Fruit fly (Drosophila melanogaster) whole organism, prepupa: Measurements from ENCODE around the gene CG15262.
A peak's percentile ranks its signal among the peaks of the same experiment; 100 is the strongest.

Experiments used
- CG10669 ChIP-seq: fragments of 200-800 bp; sonication (Bioruptor generic); optimal IDR thresholded peaks from 3 replicates; lab custom pipeline; 2018; ENCODE audit warnings: missing biosample characterization, mild to moderate bottlenecking, missing genetic modification characterization, moderate library complexity
- CG11294 ChIP-seq: fragments of 200-800 bp; sonication (Bioruptor generic); IDR thresholded peaks from 2 replicates; pipeline ENCODE4 v1.3.6; 2022; ENCODE audit warnings: missing biosample characterization, missing genetic modification characterization
- CG11762 ChIP-seq: fragments of 200-800 bp; sonication (Bioruptor generic); optimal IDR thresholded peaks from 3 replicates; lab custom pipeline; 2016; ENCODE audit warnings: missing biosample characterization, missing genetic modification characterization; ENCODE audit not compliant: insufficient read depth
- CG11902 ChIP-seq: fragments of 200-800 bp; sonication (Bioruptor generic); optimal IDR thresholded peaks from 3 replicates; lab custom pipeline; 2016; ENCODE audit warnings: missing biosample characterization, missing genetic modification characterization
- CG15336 ChIP-seq: fragments of 200-800 bp; sonication (Bioruptor generic); IDR thresholded peaks from 2 replicates; pipeline ENCODE4 v1.3.6; 2022; ENCODE audit warnings: missing biosample characterization, missing genetic modification characterization
- CG1621 ChIP-seq: fragments of 200-800 bp; sonication (Bioruptor generic); optimal IDR thresholded peaks from 3 replicates; lab custom pipeline; 2018; ENCODE audit warnings: missing biosample characterization, mild to moderate bottlenecking, missing genetic modification characterization
- CG16779 ChIP-seq: fragments of 200-800 bp; sonication (Bioruptor generic); optimal IDR thresholded peaks from 3 replicates; lab custom pipeline; 2017; ENCODE audit warnings: missing biosample characterization, mild to moderate bottlenecking, missing genetic modification characterization
- CG3032 ChIP-seq: fragments of 200-800 bp; optimal IDR thresholded peaks from 2 replicates; lab custom pipeline; 2019; ENCODE audit warnings: missing biosample characterization, mild to moderate bottlenecking, missing genetic modification characterization, moderate library complexity
- CG31627 ChIP-seq: fragments of 200-800 bp; sonication (Bioruptor generic); optimal IDR thresholded peaks from 3 replicates; lab custom pipeline; 2016; ENCODE audit warnings: missing biosample characterization, missing genetic modification characterization
- CG32006 ChIP-seq: fragments of 200-800 bp; sonication (Bioruptor generic); optimal IDR thresholded peaks from 3 replicates; lab custom pipeline; 2017; ENCODE audit warnings: missing biosample characterization, mild to moderate bottlenecking, missing genetic modification characterization
- CG3919 ChIP-seq: fragments of 200-800 bp; sonication (Bioruptor generic); optimal IDR thresholded peaks from 3 replicates; lab custom pipeline; 2016; ENCODE audit warnings: missing biosample characterization, missing genetic modification characterization
- CG6163 ChIP-seq: fragments of 200-800 bp; sonication (Bioruptor generic); IDR thresholded peaks from 3 replicates; pipeline ENCODE4 v1.3.6; 2022; ENCODE audit warnings: missing biosample characterization, missing genetic modification characterization
- CG6792 ChIP-seq: fragments of 200-800 bp; sonication (Bioruptor generic); optimal IDR thresholded peaks from 3 replicates; lab custom pipeline; 2016; ENCODE audit warnings: missing biosample characterization, missing genetic modification characterization
- CG6808 ChIP-seq: fragments of 200-800 bp; sonication (Bioruptor generic); optimal IDR thresholded peaks from 3 replicates; lab custom pipeline; 2017; ENCODE audit warnings: missing biosample characterization, missing genetic modification characterization, mild to moderate bottlenecking, moderate library complexity, missing genetic modification reagents
- CG6854 ChIP-seq: fragments of 200-800 bp; sonication (Bioruptor generic); optimal IDR thresholded peaks from 2 replicates; lab custom pipeline; 2017; ENCODE audit warnings: missing biosample characterization, mild to moderate bottlenecking, missing genetic modification characterization
- CG8119 ChIP-seq: fragments of 200-800 bp; sonication (Bioruptor generic); IDR thresholded peaks from 3 replicates; pipeline ENCODE4 v1.3.6; 2022; ENCODE audit warnings: missing biosample characterization, missing genetic modification characterization
- CG8319 ChIP-seq: fragments of 200-800 bp; sonication (Bioruptor generic); optimal IDR thresholded peaks from 3 replicates; lab custom pipeline; 2016; ENCODE audit warnings: missing biosample characterization, missing genetic modification characterization
- CG8632 ChIP-seq: fragments of 200-800 bp; sonication (Bioruptor generic); optimal IDR thresholded peaks from 3 replicates; lab custom pipeline; 2016; ENCODE audit warnings: missing biosample characterization, missing genetic modification characterization
- CG9139 ChIP-seq: fragments of 200-800 bp; sonication (Bioruptor generic); optimal IDR thresholded peaks from 3 replicates; lab custom pipeline; 2017; ENCODE audit warnings: missing biosample characterization, mild to moderate bottlenecking, missing genetic modification characterization
- Eip78C ChIP-seq: fragments of 200-800 bp; sonication (Bioruptor generic); peaks from one replicate; lab custom pipeline; 2016; ENCODE audit warnings: missing biosample characterization, missing genetic modification characterization
- Eip93F ChIP-seq: fragments of 200-800 bp; sonication (Bioruptor generic); optimal IDR thresholded peaks from 2 replicates; lab custom pipeline; 2016; ENCODE audit warnings: missing biosample characterization, mild to moderate bottlenecking, missing genetic modification characterization
- Ets21C ChIP-seq: fragments of 200-800 bp; sonication (Bioruptor generic); optimal IDR thresholded peaks from 3 replicates; lab custom pipeline; 2016; ENCODE audit warnings: missing biosample characterization, missing genetic modification characterization
- Ets96B ChIP-seq: fragments of 200-800 bp; optimal IDR thresholded peaks from 2 replicates; lab custom pipeline; 2019; ENCODE audit warnings: missing biosample characterization, mild to moderate bottlenecking, missing genetic modification characterization, moderate library complexity
- Gug ChIP-seq: fragments of 200-800 bp; sonication (Bioruptor generic); IDR thresholded peaks from 2 replicates; pipeline ENCODE4 v1.3.6; 2022; ENCODE audit warnings: missing biosample characterization, missing genetic modification characterization
- Hr38 ChIP-seq: sonication (Bioruptor generic); optimal IDR thresholded peaks from 2 replicates; lab custom pipeline; 2016; ENCODE audit warnings: missing biosample characterization, missing genetic modification characterization
- Hr39 ChIP-seq: fragments of 200-800 bp; sonication (Bioruptor generic); optimal IDR thresholded peaks from 2 replicates; lab custom pipeline; 2016; ENCODE audit warnings: missing biosample characterization, missing genetic modification characterization
- Hr4 ChIP-seq: fragments of 200-800 bp; sonication (Bioruptor generic); optimal IDR thresholded peaks from 3 replicates; lab custom pipeline; 2016; ENCODE audit warnings: missing biosample characterization, missing genetic modification characterization
- Lpt ChIP-seq: fragments of 200-800 bp; sonication (Bioruptor generic); optimal IDR thresholded peaks from 3 replicates; lab custom pipeline; 2016; ENCODE audit warnings: missing biosample characterization, missing genetic modification characterization
- Met ChIP-seq: fragments of 200-800 bp; sonication (Bioruptor generic); optimal IDR thresholded peaks from 3 replicates; lab custom pipeline; 2016; ENCODE audit warnings: missing biosample characterization, missing genetic modification characterization
- OdsH ChIP-seq: fragments of 200-800 bp; sonication (Bioruptor generic); optimal IDR thresholded peaks from 3 replicates; lab custom pipeline; 2016; ENCODE audit warnings: missing biosample characterization, missing genetic modification characterization
- Smox ChIP-seq: fragments of 200-800 bp; sonication (Bioruptor generic); optimal IDR thresholded peaks from 3 replicates; lab custom pipeline; 2016; ENCODE audit warnings: missing biosample characterization, missing genetic modification characterization
- Sox102F ChIP-seq: fragments of 200-800 bp; sonication (Bioruptor generic); optimal IDR thresholded peaks from 2 replicates; lab custom pipeline; 2016; ENCODE audit warnings: missing biosample characterization, mild to moderate bottlenecking, missing genetic modification characterization
- Sox14 ChIP-seq: fragments of 200-800 bp; sonication (Bioruptor generic); optimal IDR thresholded peaks from 3 replicates; lab custom pipeline; 2016; ENCODE audit warnings: missing biosample characterization, missing genetic modification characterization
- achi ChIP-seq: fragments of 200-800 bp; sonication (Bioruptor generic); optimal IDR thresholded peaks from 3 replicates; lab custom pipeline; 2016; ENCODE audit warnings: missing biosample characterization, missing genetic modification characterization
- acj6 ChIP-seq: fragments of 200-800 bp; sonication (Bioruptor generic); optimal IDR thresholded peaks from 3 replicates; lab custom pipeline; 2016; ENCODE audit warnings: missing biosample characterization, missing genetic modification characterization
- cyc ChIP-seq: fragments of 200-800 bp; sonication (Bioruptor generic); optimal IDR thresholded peaks from 3 replicates; lab custom pipeline; 2016; ENCODE audit warnings: missing biosample characterization, missing genetic modification characterization
- dac ChIP-seq: fragments of 200-800 bp; sonication (Bioruptor generic); optimal IDR thresholded peaks from 2 replicates; lab custom pipeline; 2017; ENCODE audit warnings: missing biosample characterization, mild to moderate bottlenecking, missing genetic modification characterization
- eg ChIP-seq: fragments of 200-800 bp; sonication (Bioruptor generic); IDR thresholded peaks from 3 replicates; pipeline ENCODE4 v1.3.6; 2022; ENCODE audit warnings: missing biosample characterization, missing genetic modification characterization
- esn ChIP-seq: fragments of 200-800 bp; sonication (Bioruptor generic); optimal IDR thresholded peaks from 2 replicates; lab custom pipeline; 2016; ENCODE audit warnings: missing biosample characterization, mild to moderate bottlenecking, missing genetic modification characterization, moderate library complexity
- fd59A ChIP-seq: fragments of 200-800 bp; sonication (Bioruptor generic); optimal IDR thresholded peaks from 2 replicates; lab custom pipeline; 2017; ENCODE audit warnings: missing biosample characterization, mild to moderate bottlenecking, missing genetic modification characterization, missing genetic modification reagents
- fd85E ChIP-seq: fragments of 200-800 bp; sonication (Bioruptor generic); optimal IDR thresholded peaks from 3 replicates; lab custom pipeline; 2016; ENCODE audit warnings: missing biosample characterization, missing genetic modification characterization
- fkh ChIP-seq: fragments of 200-800 bp; sonication (Bioruptor generic); optimal IDR thresholded peaks from 3 replicates; lab custom pipeline; 2017; ENCODE audit warnings: missing biosample characterization, mild to moderate bottlenecking, missing genetic modification characterization, moderate library complexity
- lz ChIP-seq: fragments of 200-800 bp; sonication (Bioruptor generic); optimal IDR thresholded peaks from 3 replicates; lab custom pipeline; 2016; ENCODE audit warnings: missing biosample characterization, missing genetic modification characterization
- net ChIP-seq: fragments of 200-800 bp; sonication (Bioruptor generic); optimal IDR thresholded peaks from 3 replicates; lab custom pipeline; 2016; ENCODE audit warnings: missing biosample characterization, missing genetic modification characterization
- pdm3 ChIP-seq: fragments of 200-800 bp; sonication (Bioruptor generic); optimal IDR thresholded peaks from 3 replicates; lab custom pipeline; 2016; ENCODE audit warnings: missing biosample characterization, missing genetic modification characterization
- salr ChIP-seq, 2 experiments: fragments of 200-800 bp; sonication (Bioruptor generic); optimal IDR thresholded peaks; 3 replicates each; lab custom pipeline; 2016 to 2018; ENCODE audit warnings: missing biosample characterization in 2 of 2, missing genetic modification characterization in 2 of 2, mild to moderate bottlenecking in 1 of 2
- svp ChIP-seq: fragments of 200-800 bp; sonication (Bioruptor generic); peaks from one replicate; lab custom pipeline; 2016; ENCODE audit warnings: missing biosample characterization, missing genetic modification characterization
- topi ChIP-seq: fragments of 200-800 bp; sonication (Bioruptor generic); optimal IDR thresholded peaks from 3 replicates; lab custom pipeline; 2016; ENCODE audit warnings: missing biosample characterization, missing genetic modification characterization
- vri ChIP-seq: fragments of 200-800 bp; sonication (Bioruptor generic); optimal IDR thresholded peaks from 3 replicates; lab custom pipeline; 2016; ENCODE audit warnings: missing biosample characterization, mild to moderate bottlenecking, missing genetic modification characterization

Gene CG15262

DNA sequence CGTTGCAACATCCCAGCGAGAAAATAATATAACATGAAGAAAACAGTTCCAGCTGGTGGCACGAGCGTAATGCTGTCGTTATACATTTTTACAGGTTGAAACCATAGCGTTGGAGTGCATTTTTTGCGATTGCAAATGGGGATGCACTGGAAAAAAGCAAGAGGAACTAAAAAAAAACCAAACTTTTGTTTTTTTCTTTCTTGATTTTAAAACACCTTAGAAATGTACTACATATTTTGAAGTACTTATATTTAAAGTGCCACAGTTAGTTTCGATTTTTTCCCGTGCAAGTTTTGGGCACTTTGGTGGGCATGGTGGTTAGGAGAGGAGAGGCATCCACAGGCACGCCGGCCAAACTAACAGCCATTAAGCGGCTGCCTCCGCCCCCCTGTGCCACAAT is 30.4 kb downstream of the CG15262 start (continued):
- TF ChIP-seq Sox102F (GFP tag; lab: Kevin White, UChicago) (peak; percentile 40), achi (peak; percentile 29), Hr39 (GFP tag; lab: Kevin White, UChicago) (peak; percentile 46), CG9139 (GFP tag; lab: Kevin White, UChicago) (no peak), CG6808 (GFP tag; lab: Kevin White, UChicago) (no peak), CG11762 (GFP tag; lab: Kevin White, UChicago) (no peak), Sox14 (GFP tag; lab: Kevin White, UChicago) (peak; percentile 3), eg (peak; percentile 66), CG1621 (tag; lab: Kevin White, UChicago) (no peak), topi (GFP tag; lab: Kevin White, UChicago) (peak; percentile 60), CG6163 (GFP tag; lab: Robert Waterston, UW) (0 out of 3 replicates have a peak, but pooled peaks have one; percentile 38), Eip93F (GFP tag; lab: Kevin White, UChicago) (no peak), Lpt (no peak), svp (GFP tag; lab: Kevin White, UChicago) (peak; percentile 80), CG11902 (no peak), CG8119 (peak; percentile 71), CG15336 (GFP tag; lab: Robert Waterston, UW) (peak; percentile 74), CG3032 (no peak), Ets96B (no peak), CG8632 (no peak), Hr38 (no peak), CG16779 (no peak), net (no peak), Met (GFP tag; lab: Kevin White, UChicago) (peak; percentile 37), Gug (GFP tag; lab: Robert Waterston, UW) (no peak), Eip78C (GFP tag; lab: Kevin White, UChicago) (peak; percentile 85), fd59A (GFP tag; lab: Kevin White, UChicago) (no peak), CG10669 (GFP tag; lab: Kevin White, UChicago) (no peak), Hr4 (GFP tag; lab: Kevin White, UChicago) (peak; percentile 56), fd85E (no peak), CG8319 (GFP tag; lab: Kevin White, UChicago) (no peak), vri (no peak), CG3919 (GFP tag; lab: Kevin White, UChicago) (peak; percentile 25), salr (GFP tag; optimal IDR thresholded peaks at IDR 0.05; lab: Kevin White, UChicago) (no peak), CG32006 (peak; percentile 63)

DNA sequence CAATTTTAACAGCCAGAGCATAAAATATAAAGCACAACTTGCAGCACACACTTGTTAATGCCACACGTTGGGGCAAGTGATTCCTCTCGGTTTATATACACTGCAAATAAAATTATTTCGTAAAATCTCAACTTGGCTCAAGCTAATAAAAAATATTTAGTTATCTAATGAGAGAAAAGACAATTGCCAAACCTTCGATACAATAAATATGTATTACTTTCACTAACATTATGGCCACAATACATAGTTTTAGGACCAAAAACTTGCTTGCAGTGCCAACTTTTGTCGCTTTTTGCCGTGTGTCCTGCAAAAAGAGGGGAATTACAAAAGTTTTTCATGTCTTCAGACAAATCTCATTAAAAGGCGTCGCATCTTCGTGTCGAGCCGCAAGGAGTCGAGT is 31.8 kb downstream of the CG15262 start:
- no peak for TF ChIP-seq Gug (GFP tag; lab: Robert Waterston, UW)
- TF ChIP-seq acj6 (GFP tag; lab: Kevin White, UChicago): peak; percentile 28
- peak; percentile 22 for TF ChIP-seq achi
- TF ChIP-seq Sox102F (GFP tag; lab: Kevin White, UChicago): peak; percentile 47
- peak; percentile 62 for TF ChIP-seq CG31627 (GFP tag; lab: Kevin White, UChicago)
- no peak for TF ChIP-seq fd59A (GFP tag; lab: Kevin White, UChicago)
- peak; percentile 66 for TF ChIP-seq Met (GFP tag; lab: Kevin White, UChicago)
- TF ChIP-seq esn: peak; percentile 67
- TF ChIP-seq svp (GFP tag; lab: Kevin White, UChicago): peak; percentile 86
- peak; percentile 43; the same call in 2 of the 3 replicates for TF ChIP-seq CG6163 (GFP tag; lab: Robert Waterston, UW)
- peak; percentile 25 for TF ChIP-seq CG6792 (GFP tag; lab: Kevin White, UChicago)
- TF ChIP-seq Lpt: no peak
- TF ChIP-seq CG8632: peak; percentile 24
- peak; percentile 43 for TF ChIP-seq Ets21C
- peak; percentile 39 for TF ChIP-seq cyc (GFP tag; lab: Kevin White, UChicago)
- peak; percentile 21 for TF ChIP-seq Ets96B
- TF ChIP-seq vri: peak; percentile 34
- TF ChIP-seq pdm3: peak; percentile 9
- peak; percentile 53 for TF ChIP-seq Hr39 (GFP tag; lab: Kevin White, UChicago)
- peak; percentile 7 for TF ChIP-seq CG11762 (GFP tag; lab: Kevin White, UChicago)
- TF ChIP-seq eg: no peak
- TF ChIP-seq Sox14 (GFP tag; lab: Kevin White, UChicago): peak; percentile 8
- TF ChIP-seq CG3032: peak; percentile 30
- TF ChIP-seq Smox (GFP tag; lab: Kevin White, UChicago): peak; percentile 57
- no peak for TF ChIP-seq CG6854 (GFP tag; lab: Kevin White, UChicago)
- TF ChIP-seq CG10669 (GFP tag; lab: Kevin White, UChicago): peak; percentile 1
- TF ChIP-seq fkh: no peak
- TF ChIP-seq CG11294 (GFP tag; lab: Robert Waterston, UW): no peak
- peak; percentile 58 for TF ChIP-seq topi (GFP tag; lab: Kevin White, UChicago)
- peak; percentile 9 for TF ChIP-seq OdsH (GFP tag; lab: Kevin White, UChicago)
- peak; percentile 15 for TF ChIP-seq CG1621 (tag; lab: Kevin White, UChicago)
- TF ChIP-seq dac (GFP tag; lab: Kevin White, UChicago): no peak
- peak; percentile 83 for TF ChIP-seq Eip78C (GFP tag; lab: Kevin White, UChicago)
- TF ChIP-seq lz (GFP tag; lab: Kevin White, UChicago): peak; percentile 50
- no peak for TF ChIP-seq Hr4 (GFP tag; lab: Kevin White, UChicago)
- peak; percentile 38 for TF ChIP-seq CG3919 (GFP tag; lab: Kevin White, UChicago)
